Worm (Caenorhabditis elegans): ENCODE data around the gene twnk-1.

The twnk-1 gene

ce11 chrX:5816346-5816745, 25.3 kb downstream of the twnk-1 start:
- TF ChIP-seq mcd-1 (GFP tag; IDR thresholded peaks at IDR 0.05): 0 out of 2 replicates have a peak, but pooled peaks have one; percentile 7
- TF ChIP-seq C17E4.6 (GFP tag; IDR thresholded peaks at IDR 0.05): no peak
- TF ChIP-seq ceh-27 (GFP tag; optimal IDR thresholded peaks at IDR 0.05): no peak
- peak; percentile 17 for TF ChIP-seq K12H6.12 (tag; optimal IDR thresholded peaks at IDR 0.05)
- TF ChIP-seq nfya-2 (GFP tag; IDR thresholded peaks at IDR 0.05): no peak
- 0 out of 2 replicates have a peak, but pooled peaks have one; percentile 23 for TF ChIP-seq bed-2 (GFP tag; IDR thresholded peaks at IDR 0.05)
- no peak for TF ChIP-seq lir-1 (GFP tag; conservative IDR thresholded peaks at IDR 0.05)
- no peak for TF ChIP-seq Y53F4B.3 (GFP tag; IDR thresholded peaks at IDR 0.05)
- no peak for TF ChIP-seq lag-1 (GFP tag; IDR thresholded peaks at IDR 0.05)
- TF ChIP-seq lin-54 (GFP tag; optimal IDR thresholded peaks at IDR 0.05): no peak
- TF ChIP-seq madf-10 (tag; optimal IDR thresholded peaks at IDR 0.05): peak; percentile 98
- no peak for TF ChIP-seq F49E8.2 (tag; optimal IDR thresholded peaks at IDR 0.05; ENCODE audit: insufficient read depth)
- TF ChIP-seq attf-5 (GFP tag; optimal IDR thresholded peaks at IDR 0.05): no peak
- no peak for TF ChIP-seq hlh-12 (tag; optimal IDR thresholded peaks at IDR 0.05)
- no peak for TF ChIP-seq nhr-90 (tag; optimal IDR thresholded peaks at IDR 0.05)
- 0 out of 2 replicates have a peak, but pooled peaks have one; percentile 42 for TF ChIP-seq aptf-3 (GFP tag; IDR thresholded peaks at IDR 0.05)
- TF ChIP-seq fkh-3 (tag; optimal IDR thresholded peaks at IDR 0.05): no peak
- no peak for TF ChIP-seq nhr-179 (tag; optimal IDR thresholded peaks at IDR 0.05)
- no peak for TF ChIP-seq madf-8 (GFP tag; conservative IDR thresholded peaks at IDR 0.05)
- TF ChIP-seq nfyb-1 (GFP tag; IDR thresholded peaks at IDR 0.05): no peak
- peak; percentile 85 for TF ChIP-seq zfh-2 (GFP tag; conservative IDR thresholded peaks at IDR 0.05)
- TF ChIP-seq nfya-1 (tag; optimal IDR thresholded peaks at IDR 0.05; ENCODE audit: borderline replicate concordance, insufficient read depth): no peak
- no peak for TF ChIP-seq rcor-1 (GFP tag; IDR thresholded peaks at IDR 0.05)
- no peak for TF ChIP-seq Y95B8A.8 (GFP tag; IDR thresholded peaks at IDR 0.05)
- no peak for TF ChIP-seq ets-4 (GFP tag; optimal IDR thresholded peaks at IDR 0.05)
- TF ChIP-seq mxl-1 (tag; optimal IDR thresholded peaks at IDR 0.05): no peak
- TF ChIP-seq madf-3 (GFP tag; IDR thresholded peaks at IDR 0.05): no peak
- TF ChIP-seq gei-17 (GFP tag; optimal IDR thresholded peaks at IDR 0.05): no peak

- TF ChIP-seq dpl-1 (GFP tag; optimal IDR thresholded peaks at IDR 0.05) (no peak), cebp-1 (GFP tag; IDR thresholded peaks at IDR 0.05) (no peak), cebp-1 (tag; optimal IDR thresholded peaks at IDR 0.05) (peak; percentile 11), ztf-22 (GFP tag; optimal IDR thresholded peaks at IDR 0.05) (no peak), ceh-91 (GFP tag; IDR thresholded peaks at IDR 0.05) (no peak), nhr-80 (tag; optimal IDR thresholded peaks at IDR 0.05) (no peak), F57C9.4 (tag; optimal IDR thresholded peaks at IDR 0.05) (no peak)
These were observed 26.1 kb downstream of the twnk-1 start for ce11 chrX:5817078-5817477.

- TF ChIP-seq atf-7 (tag; optimal IDR thresholded peaks at IDR 0.05): no peak
- TF ChIP-seq lin-26 (GFP tag; IDR thresholded peaks at IDR 0.05): 0 out of 2 replicates have a peak, but pooled peaks have one; percentile 39
- peak; percentile 45 for TF ChIP-seq sptf-2 (GFP tag; optimal IDR thresholded peaks at IDR 0.05)
- TF ChIP-seq dox-1 (GFP tag; IDR thresholded peaks at IDR 0.05): 0 out of 2 replicates have a peak, but pooled peaks have one; percentile 20
- no peak for TF ChIP-seq lag-1 (GFP tag; IDR thresholded peaks at IDR 0.05)
- peak; percentile 91 for TF ChIP-seq zfh-2 (GFP tag; conservative IDR thresholded peaks at IDR 0.05)
- TF ChIP-seq egrh-3 (GFP tag; IDR thresholded peaks at IDR 0.05): peak; percentile 60; the same call in 1 of the 2 replicates
- no peak for TF ChIP-seq hlh-26 (GFP tag; conservative IDR thresholded peaks at IDR 0.05)
- no peak for TF ChIP-seq hsf-1 (GFP tag; IDR thresholded peaks at IDR 0.05)
- TF ChIP-seq madf-6 (GFP tag; IDR thresholded peaks at IDR 0.05): no peak
These were observed 27.2 kb downstream of the twnk-1 start for ce11 chrX:5818176-5818575.

Data from whole organism, young adult.